Fruit fly (Drosophila melanogaster): Measurements from ENCODE around the gene CG7910.

The CG7910 gene

dm6 chr3R:8115205-8115604 is 28.2 kb downstream of the CG7910 start (continued):
- no peak for TF ChIP-seq repo (GFP tag; optimal IDR thresholded peaks at IDR 0.05)
- TF ChIP-seq pita (GFP tag; optimal IDR thresholded peaks at IDR 0.05), result no peak
- TF ChIP-seq exex (tag; optimal IDR thresholded peaks at IDR 0.05), result peak; percentile 88
- peak; percentile 89 for TF ChIP-seq lab (GFP tag; optimal IDR thresholded peaks at IDR 0.05)
- TF ChIP-seq slbo (GFP tag; IDR thresholded peaks at IDR 0.05), result no peak
- no peak for TF ChIP-seq tll (GFP tag; optimal IDR thresholded peaks at IDR 0.05)
- TF ChIP-seq peb (GFP tag; IDR thresholded peaks at IDR 0.05), result no peak
- peak; percentile 13 for TF ChIP-seq CG1647 (GFP tag; optimal IDR thresholded peaks at IDR 0.05)
- no peak for TF ChIP-seq CG10147 (GFP tag; optimal IDR thresholded peaks at IDR 0.05)
- TF ChIP-seq ara (GFP tag; IDR thresholded peaks at IDR 0.05), result no peak
- no peak for TF ChIP-seq Max (GFP tag; optimal IDR thresholded peaks at IDR 0.05)
- no peak for TF ChIP-seq Lpt (GFP tag; optimal IDR thresholded peaks at IDR 0.05)
- TF ChIP-seq sqz (GFP tag; optimal IDR thresholded peaks at IDR 0.05), result no peak
- TF ChIP-seq CG10274 (GFP tag; optimal IDR thresholded peaks at IDR 0.05), result no peak
- peak; percentile 23 for TF ChIP-seq Asciz (GFP tag; optimal IDR thresholded peaks at IDR 0.05)
- TF ChIP-seq CG1024 (GFP tag; IDR thresholded peaks at IDR 0.05), result no peak
- TF ChIP-seq sd (tag; optimal IDR thresholded peaks at IDR 0.05), result no peak
- TF ChIP-seq klu (GFP tag; IDR thresholded peaks at IDR 0.05), result no peak
- no peak for TF ChIP-seq inv (GFP tag; IDR thresholded peaks at IDR 0.05; ENCODE audit: partially characterized antibody)
- peak; percentile 74 for TF ChIP-seq CG12299 (tag; optimal IDR thresholded peaks at IDR 0.05)
- no peak for TF ChIP-seq Opbp (GFP tag; IDR thresholded peaks at IDR 0.05; ENCODE audit: partially characterized antibody)
- TF ChIP-seq aop (GFP tag; IDR thresholded peaks at IDR 0.05), result no peak
- TF ChIP-seq seq (GFP tag; IDR thresholded peaks at IDR 0.05), result peak; percentile 38; the same call in 1 of the 2 replicates
- no peak for TF ChIP-seq slou (GFP tag; optimal IDR thresholded peaks at IDR 0.05)
- no peak for TF ChIP-seq NK7.1 (GFP tag; optimal IDR thresholded peaks at IDR 0.05)
- no peak for TF ChIP-seq NfI (GFP tag; optimal IDR thresholded peaks at IDR 0.05)
- TF ChIP-seq onecut (GFP tag; IDR thresholded peaks at IDR 0.05), result 0 out of 2 replicates have a peak, but pooled peaks have one; percentile 24
- peak; percentile 90 for TF ChIP-seq mirr (GFP tag; optimal IDR thresholded peaks at IDR 0.05)
- peak; percentile 85 for TF ChIP-seq Fer1 (GFP tag; optimal IDR thresholded peaks at IDR 0.05)
- no peak for TF ChIP-seq h (optimal IDR thresholded peaks at IDR 0.05)
- TF ChIP-seq CG4730 (GFP tag; IDR thresholded peaks at IDR 0.05), result no peak
- no peak for TF ChIP-seq MESR4 (GFP tag; optimal IDR thresholded peaks at IDR 0.05)
- no peak for TF ChIP-seq danr (GFP tag; IDR thresholded peaks at IDR 0.05)
- TF ChIP-seq CG18764 (GFP tag; optimal IDR thresholded peaks at IDR 0.05), result no peak
- peak; percentile 61 for TF ChIP-seq Hand (GFP tag; optimal IDR thresholded peaks at IDR 0.05)
- TF ChIP-seq gce (GFP tag; IDR thresholded peaks at IDR 0.05), result no peak
- TF ChIP-seq CG8924 (tag; optimal IDR thresholded peaks at IDR 0.05), result no peak
- TF ChIP-seq z (GFP tag; IDR thresholded peaks at IDR 0.05), result no peak
- no peak for TF ChIP-seq CG7963 (GFP tag; IDR thresholded peaks at IDR 0.05; ENCODE audit: partially characterized antibody)
- TF ChIP-seq CG32767 (GFP tag; IDR thresholded peaks at IDR 0.05), result 0 out of 2 replicates have a peak, but pooled peaks have one; percentile 17
- peak; percentile 33 for TF ChIP-seq CG12744 (GFP tag; optimal IDR thresholded peaks at IDR 0.05)
- no peak for TF ChIP-seq Chrac-16 (GFP tag; optimal IDR thresholded peaks at IDR 0.05)
- no peak for TF ChIP-seq CG30403 (GFP tag; optimal IDR thresholded peaks at IDR 0.05)
- TF ChIP-seq crc (GFP tag; optimal IDR thresholded peaks at IDR 0.05), result no peak
- no peak for TF ChIP-seq stwl (tag; optimal IDR thresholded peaks at IDR 0.05)
- no peak for TF ChIP-seq Mes4 (GFP tag; optimal IDR thresholded peaks at IDR 0.05)
- TF ChIP-seq CG13287 (GFP tag; IDR thresholded peaks at IDR 0.05; ENCODE audit: partially characterized antibody), result no peak
- TF ChIP-seq CG17328 (GFP tag; IDR thresholded peaks at IDR 0.05), result no peak
- no peak for TF ChIP-seq Hmx (GFP tag; optimal IDR thresholded peaks at IDR 0.05)
- TF ChIP-seq C15 (GFP tag; IDR thresholded peaks at IDR 0.05), result no peak
- no peak for TF ChIP-seq CG18011 (GFP tag; optimal IDR thresholded peaks at IDR 0.05)
- no peak for TF ChIP-seq CG16813 (GFP tag; IDR thresholded peaks at IDR 0.05; ENCODE audit: partially characterized antibody)
